Fruit fly (Drosophila melanogaster): ENCODE results near the gene Prp40.

The Prp40 gene

DNA sequence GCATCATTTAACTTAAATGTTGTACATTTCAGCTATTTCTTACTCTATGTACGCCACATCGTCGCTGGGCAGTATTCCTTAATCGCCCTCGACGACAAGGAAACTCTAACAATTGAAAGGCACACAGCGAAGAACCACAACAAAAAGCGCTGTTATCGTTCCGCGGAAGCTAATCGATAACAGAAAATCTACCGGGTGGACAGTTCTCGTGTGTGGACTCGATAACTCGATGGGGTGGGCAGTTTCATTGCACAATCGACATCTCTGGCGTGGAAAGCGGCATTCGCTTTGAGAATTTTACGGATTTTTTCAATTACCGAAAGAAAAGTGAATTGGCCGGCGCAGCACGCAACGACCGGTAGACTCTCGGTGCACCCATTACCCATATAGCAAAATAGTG lies at the start of gene Prp40, which contains the start of gene alpha4GT1 (continued):
- TF ChIP-seq ase (GFP tag; IDR thresholded peaks at IDR 0.05) = no peak
- no peak for TF ChIP-seq CG12071 (GFP tag; optimal IDR thresholded peaks at IDR 0.05)
- no peak for TF ChIP-seq ab (GFP tag; optimal IDR thresholded peaks at IDR 0.05)
- no peak for TF ChIP-seq Dip3 (GFP tag; optimal IDR thresholded peaks at IDR 0.05)
- no peak for TF ChIP-seq CG5180 (GFP tag; optimal IDR thresholded peaks at IDR 0.05)
- TF ChIP-seq Aef1 (GFP tag; IDR thresholded peaks at IDR 0.05) = no peak
- TF ChIP-seq cato (GFP tag; optimal IDR thresholded peaks at IDR 0.05; ENCODE audit: borderline replicate concordance) = no peak
- TF ChIP-seq CG17361 (GFP tag; IDR thresholded peaks at IDR 0.05) = no peak
- TF ChIP-seq Abd-B (GFP tag; optimal IDR thresholded peaks at IDR 0.05) = no peak
- no peak for TF ChIP-seq unpg (GFP tag; optimal IDR thresholded peaks at IDR 0.05)
- TF ChIP-seq CG17612 (GFP tag; IDR thresholded peaks at IDR 0.05) = no peak
- TF ChIP-seq CG16779 (GFP tag; IDR thresholded peaks at IDR 0.05) = no peak
- TF ChIP-seq D19B (GFP tag; optimal IDR thresholded peaks at IDR 0.05) = no peak
- TF ChIP-seq Hsf (GFP tag; optimal IDR thresholded peaks at IDR 0.05) = no peak
- no peak for TF ChIP-seq mirr (GFP tag; optimal IDR thresholded peaks at IDR 0.05)
- no peak for TF ChIP-seq Mad (GFP tag; optimal IDR thresholded peaks at IDR 0.05)
- TF ChIP-seq dysf (GFP tag; IDR thresholded peaks at IDR 0.05) = no peak
- no peak for TF ChIP-seq CG12104 (GFP tag; optimal IDR thresholded peaks at IDR 0.05)
- TF ChIP-seq dmrt11E (tag; optimal IDR thresholded peaks at IDR 0.05) = no peak
- TF ChIP-seq slou (GFP tag; optimal IDR thresholded peaks at IDR 0.05) = no peak
- no peak for TF ChIP-seq chn (GFP tag; optimal IDR thresholded peaks at IDR 0.05)
- TF ChIP-seq tna (GFP tag; IDR thresholded peaks at IDR 0.05; ENCODE audit: partially characterized antibody) = peak; percentile 91
- TF ChIP-seq lilli (GFP tag; optimal IDR thresholded peaks at IDR 0.05) = no peak
- peak; percentile 96 for TF ChIP-seq CG34224 (GFP tag; IDR thresholded peaks at IDR 0.05; ENCODE audit: partially characterized antibody)
- peak; percentile 38; the same call in 2 of the 3 replicates for TF ChIP-seq row (GFP tag; IDR thresholded peaks at IDR 0.05)
- TF ChIP-seq en (GFP tag; optimal IDR thresholded peaks at IDR 0.05) = no peak
- TF ChIP-seq nmo (GFP tag; optimal IDR thresholded peaks at IDR 0.05) = peak; percentile 5
- TF ChIP-seq CG6683 (GFP tag; optimal IDR thresholded peaks at IDR 0.05) = no peak
- TF ChIP-seq ssp (GFP tag; IDR thresholded peaks at IDR 0.05) = no peak
- TF ChIP-seq Deaf1 (tag; optimal IDR thresholded peaks at IDR 0.05) = no peak
- no peak for TF ChIP-seq CG9727 (GFP tag; optimal IDR thresholded peaks at IDR 0.05)
- no peak for TF ChIP-seq gt (GFP tag; IDR thresholded peaks at IDR 0.05)
- no peak for TF ChIP-seq dmrt99B (tag; optimal IDR thresholded peaks at IDR 0.05)
- no peak for TF ChIP-seq ftz-f1 (GFP tag; optimal IDR thresholded peaks at IDR 0.05)
- TF ChIP-seq CG17359 (tag; optimal IDR thresholded peaks at IDR 0.05) = no peak
- no peak for TF ChIP-seq CG17385 (GFP tag; optimal IDR thresholded peaks at IDR 0.05)
- no peak for TF ChIP-seq CG13894 (tag; optimal IDR thresholded peaks at IDR 0.05)
- TF ChIP-seq bcd (GFP tag; optimal IDR thresholded peaks at IDR 0.05) = no peak
- TF ChIP-seq fru (optimal IDR thresholded peaks at IDR 0.05) = no peak
- TF ChIP-seq Gsc (GFP tag; IDR thresholded peaks at IDR 0.05) = no peak
- no peak for TF ChIP-seq CG1602 (GFP tag; optimal IDR thresholded peaks at IDR 0.05)
- TF ChIP-seq CG11504 (tag; optimal IDR thresholded peaks at IDR 0.05) = no peak
- TF ChIP-seq kay (GFP tag; optimal IDR thresholded peaks at IDR 0.05) = no peak
- TF ChIP-seq CTCF (GFP tag; optimal IDR thresholded peaks at IDR 0.05) = no peak
- no peak for TF ChIP-seq CG7357 (GFP tag; IDR thresholded peaks at IDR 0.05)
- 0 out of 2 replicates have a peak, but pooled peaks have one; percentile 16 for TF ChIP-seq CG2129 (GFP tag; IDR thresholded peaks at IDR 0.05; ENCODE audit: partially characterized antibody)
- TF ChIP-seq CG3847 (GFP tag; IDR thresholded peaks at IDR 0.05) = no peak
- no peak for TF ChIP-seq klu (GFP tag; IDR thresholded peaks at IDR 0.05)
- TF ChIP-seq fd102C (GFP tag; optimal IDR thresholded peaks at IDR 0.05) = no peak
- TF ChIP-seq Ravus (GFP tag; IDR thresholded peaks at IDR 0.05) = no peak
- peak; percentile 81 for TF ChIP-seq CG16813 (GFP tag; IDR thresholded peaks at IDR 0.05; ENCODE audit: partially characterized antibody)
- no peak for TF ChIP-seq CG3838 (GFP tag; optimal IDR thresholded peaks at IDR 0.05)
- no peak for TF ChIP-seq gsb-n (tag; optimal IDR thresholded peaks at IDR 0.05)
